Worm (Caenorhabditis elegans) whole organism, late embryonic: Measurements from ENCODE around the gene C17B7.3.

Experiments
- C38D4.7 ChIP-seq: fragments of 200-800 bp; sonication (Bioruptor generic); optimal IDR thresholded peaks from 2 replicates; lab custom pipeline; 2018; ENCODE audit warnings: mild to moderate bottlenecking, missing genetic modification characterization, moderate library complexity, missing compliant biosample characterization
- ama-1 ChIP-seq: fragments of 150-350 bp; optimal IDR thresholded peaks from 2 replicates; lab custom pipeline; 2014
- ceh-22 ChIP-seq: sonication (generic microtip); optimal IDR thresholded peaks from 2 replicates; lab custom pipeline; 2017; ENCODE audit warnings: missing biosample characterization, missing genetic modification characterization
- dmd-4 ChIP-seq: sonication (generic microtip); optimal IDR thresholded peaks from 2 replicates; lab custom pipeline; 2016; ENCODE audit warnings: borderline replicate concordance, missing genetic modification characterization, missing compliant biosample characterization
- fkh-10 ChIP-seq: fragments of 150-350 bp; optimal IDR thresholded peaks from 2 replicates; lab custom pipeline; 2014; ENCODE audit warnings: missing biosample characterization, missing genetic modification reagents, missing genetic modification characterization
- nhr-11 ChIP-seq: fragments of 150-350 bp; optimal IDR thresholded peaks from 2 replicates; lab custom pipeline; 2014; ENCODE audit warnings: missing biosample characterization, missing genetic modification characterization
- pha-4 ChIP-seq: fragments of 150-350 bp; optimal IDR thresholded peaks from 2 replicates; lab custom pipeline; 2018; ENCODE audit warnings: missing biosample characterization, missing genetic modification reagents, missing genetic modification characterization
- ztf-16 ChIP-seq: sonication (generic microtip); optimal IDR thresholded peaks from 2 replicates; lab custom pipeline; 2017; ENCODE audit warnings: missing genetic modification characterization, missing compliant biosample characterization

DNA sequence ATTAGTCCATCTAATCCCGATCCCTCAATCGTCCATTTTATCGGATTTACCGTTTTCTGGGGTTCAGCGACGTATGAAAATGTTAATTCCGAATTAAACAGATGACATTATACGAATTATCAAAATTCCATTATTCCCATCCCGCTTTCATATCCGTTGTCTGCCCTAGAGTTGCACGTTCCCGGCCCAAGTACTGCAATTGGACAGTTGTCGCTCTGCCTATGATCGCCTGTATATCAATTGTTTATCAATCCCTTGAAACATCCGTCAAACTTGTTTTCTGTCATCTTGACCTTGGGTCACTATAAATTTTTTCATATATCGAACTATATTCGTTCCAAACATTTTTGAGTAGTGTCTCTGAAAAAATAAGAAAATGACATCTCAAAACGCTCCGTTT lies 15.7 kb downstream of the C17B7.3 start, which contains the start of gene C04E12.5:
- no peak for TF ChIP-seq ama-1
- TF ChIP-seq dmd-4 (tag; lab: Kevin White, UChicago), result no peak
- TF ChIP-seq pha-4 (tag; lab: Kevin White, UChicago), result no peak
- no peak for TF ChIP-seq fkh-10
- TF ChIP-seq C38D4.7, result no peak
- TF ChIP-seq nhr-11 (tag; lab: Kevin White, UChicago), result no peak
- no peak for TF ChIP-seq ztf-16 (tag; lab: Kevin White, UChicago)
- TF ChIP-seq ceh-22, result no peak
